Fruit fly (Drosophila melanogaster): ENCODE measurements around the gene Cpr35B.

The Cpr35B gene

dm6 chr2L:14462644-14463394 is 37.8 kb upstream of the Cpr35B start (continued):
- TF ChIP-seq prd (optimal IDR thresholded peaks at IDR 0.05) = no peak
- TF ChIP-seq prd (GFP tag; IDR thresholded peaks at IDR 0.05) = peak; percentile 84
- TF ChIP-seq ttk (GFP tag; IDR thresholded peaks at IDR 0.05) = peak; percentile 27; the same call in 1 of the 2 replicates
- peak in 1 of 2 experiments; percentile 49 for TF ChIP-seq eve (GFP tag; optimal IDR thresholded peaks at IDR 0.05)
- no peak for TF ChIP-seq mam (GFP tag; optimal IDR thresholded peaks at IDR 0.05)
- TF ChIP-seq Hr51 (GFP tag; optimal IDR thresholded peaks at IDR 0.05) = peak in 1 of 2 experiments; percentile 74
- TF ChIP-seq lab (GFP tag; optimal IDR thresholded peaks at IDR 0.05) = peak; percentile 69
- peak; percentile 89 for TF ChIP-seq CG2678 (tag; optimal IDR thresholded peaks at IDR 0.05)
- TF ChIP-seq salm (tag; optimal IDR thresholded peaks at IDR 0.05) = peak; percentile 27
- TF ChIP-seq sc (optimal IDR thresholded peaks at IDR 0.05) = no peak
- TF ChIP-seq sc (GFP tag; optimal IDR thresholded peaks at IDR 0.05) = peak; percentile 79
- no peak for TF ChIP-seq tna (GFP tag; IDR thresholded peaks at IDR 0.05; ENCODE audit: partially characterized antibody)
- TF ChIP-seq CG4617 (GFP tag; optimal IDR thresholded peaks at IDR 0.05; ENCODE audit: borderline replicate concordance) = no peak
- TF ChIP-seq zen (tag; optimal IDR thresholded peaks at IDR 0.05) = peak; percentile 80
- no peak for TF ChIP-seq HLHmδ (GFP tag; optimal IDR thresholded peaks at IDR 0.05)
- peak; percentile 4 for TF ChIP-seq Dek (tag; optimal IDR thresholded peaks at IDR 0.05)
- TF ChIP-seq bbx (GFP tag; IDR thresholded peaks at IDR 0.05; ENCODE audit: partially characterized antibody) = no peak
- TF ChIP-seq CG31441 (GFP tag; IDR thresholded peaks at IDR 0.05) = peak; percentile 88
- no peak for TF ChIP-seq vfl (GFP tag; optimal IDR thresholded peaks at IDR 0.05)
- TF ChIP-seq CG13123 (GFP tag; optimal IDR thresholded peaks at IDR 0.05) = no peak
- TF ChIP-seq toy (GFP tag; IDR thresholded peaks at IDR 0.05) = no peak
- no peak for TF ChIP-seq CG7963 (GFP tag; IDR thresholded peaks at IDR 0.05; ENCODE audit: partially characterized antibody)
- no peak for TF ChIP-seq CG7786 (GFP tag; optimal IDR thresholded peaks at IDR 0.05)
- TF ChIP-seq sim (GFP tag; IDR thresholded peaks at IDR 0.05) = peak; percentile 37; the same call in 1 of the 2 replicates
- no peak for TF ChIP-seq CG10543 (GFP tag; optimal IDR thresholded peaks at IDR 0.05)
- peak; percentile 38 to 63 for TF ChIP-seq Pdp1 (GFP tag; optimal IDR thresholded peaks at IDR 0.05)
- TF ChIP-seq CG15696 (tag; optimal IDR thresholded peaks at IDR 0.05) = peak; percentile 90
- TF ChIP-seq CG15601 (tag; optimal IDR thresholded peaks at IDR 0.05) = peak; percentile 82
- 0 out of 2 replicates have a peak, but pooled peaks have one; percentile 60 for TF ChIP-seq dimm (GFP tag; IDR thresholded peaks at IDR 0.05)
- TF ChIP-seq CG3995 (GFP tag; optimal IDR thresholded peaks at IDR 0.05) = no peak
- peak; percentile 71 for TF ChIP-seq CG3407 (GFP tag; optimal IDR thresholded peaks at IDR 0.05)
- TF ChIP-seq so (GFP tag; IDR thresholded peaks at IDR 0.05) = peak; percentile 87; the same call in 2 of the 3 replicates
- no peak for TF ChIP-seq NC2β (GFP tag; optimal IDR thresholded peaks at IDR 0.05)
- no peak for TF ChIP-seq nerfin-2 (GFP tag; IDR thresholded peaks at IDR 0.05; ENCODE audit: partially characterized antibody)
- no peak for TF ChIP-seq ftz-f1 (GFP tag; optimal IDR thresholded peaks at IDR 0.05)
- TF ChIP-seq Rx (GFP tag; IDR thresholded peaks at IDR 0.05) = peak; percentile 68; the same call in 1 of the 2 replicates
- peak; percentile 21; the same call in 1 of the 3 replicates for TF ChIP-seq ci (GFP tag; IDR thresholded peaks at IDR 0.05)
- peak; percentile 94 for TF ChIP-seq CG17829 (tag; optimal IDR thresholded peaks at IDR 0.05)
- peak; percentile 68 for TF ChIP-seq unpg (GFP tag; optimal IDR thresholded peaks at IDR 0.05)
- peak; percentile 37; the same call in 1 of the 2 replicates for TF ChIP-seq sens-2 (GFP tag; IDR thresholded peaks at IDR 0.05)
- TF ChIP-seq ab (GFP tag; optimal IDR thresholded peaks at IDR 0.05) = no peak
- no peak for TF ChIP-seq CG9817 (tag; optimal IDR thresholded peaks at IDR 0.05)
- TF ChIP-seq CG7987 (GFP tag; optimal IDR thresholded peaks at IDR 0.05) = peak; percentile 58
- no peak for TF ChIP-seq schlank (tag; optimal IDR thresholded peaks at IDR 0.05)
- peak; percentile 62; the same call in 1 of the 2 replicates for TF ChIP-seq danr (GFP tag; IDR thresholded peaks at IDR 0.05)
- TF ChIP-seq az2 (GFP tag; optimal IDR thresholded peaks at IDR 0.05) = peak; percentile 69
- TF ChIP-seq CG2712 (tag; optimal IDR thresholded peaks at IDR 0.05) = peak; percentile 96
- no peak for TF ChIP-seq CG13894 (tag; optimal IDR thresholded peaks at IDR 0.05)
- no peak for TF ChIP-seq pb (GFP tag; optimal IDR thresholded peaks at IDR 0.05)

All from whole organism, embryonic.